Worm (Caenorhabditis elegans) whole organism, young adult: Measurements from ENCODE around the gene Y97E10AR.8.
"Not testable (repeated sequence)": the region's sequence is repeated elsewhere in the genome, so short reads cannot be mapped to it uniquely, and the experiment has no call there.

Experiments
- ama-1 ChIP-seq, 3 experiments: fragments of 150-350 bp in 1 of 3; sonication (generic microtip) in 2 of 3; optimal IDR thresholded peaks; 2 replicates each; lab custom pipeline; 2014 to 2018; ENCODE audit warnings: missing biosample characterization in 2 of 3, missing genetic modification characterization in 2 of 3, missing genetic modification reagents in 2 of 3
- pha-4 ChIP-seq: fragments of 150-350 bp; sonication (generic microtip); optimal IDR thresholded peaks from 2 replicates; lab custom pipeline; 2014; ENCODE audit warnings: missing biosample characterization, missing genetic modification reagents, missing genetic modification characterization
- unc-62 ChIP-seq: fragments of 150-350 bp; optimal IDR thresholded peaks from 2 replicates; lab custom pipeline; 2014; ENCODE audit warnings: missing biosample characterization, missing genetic modification reagents, missing genetic modification characterization

DNA sequence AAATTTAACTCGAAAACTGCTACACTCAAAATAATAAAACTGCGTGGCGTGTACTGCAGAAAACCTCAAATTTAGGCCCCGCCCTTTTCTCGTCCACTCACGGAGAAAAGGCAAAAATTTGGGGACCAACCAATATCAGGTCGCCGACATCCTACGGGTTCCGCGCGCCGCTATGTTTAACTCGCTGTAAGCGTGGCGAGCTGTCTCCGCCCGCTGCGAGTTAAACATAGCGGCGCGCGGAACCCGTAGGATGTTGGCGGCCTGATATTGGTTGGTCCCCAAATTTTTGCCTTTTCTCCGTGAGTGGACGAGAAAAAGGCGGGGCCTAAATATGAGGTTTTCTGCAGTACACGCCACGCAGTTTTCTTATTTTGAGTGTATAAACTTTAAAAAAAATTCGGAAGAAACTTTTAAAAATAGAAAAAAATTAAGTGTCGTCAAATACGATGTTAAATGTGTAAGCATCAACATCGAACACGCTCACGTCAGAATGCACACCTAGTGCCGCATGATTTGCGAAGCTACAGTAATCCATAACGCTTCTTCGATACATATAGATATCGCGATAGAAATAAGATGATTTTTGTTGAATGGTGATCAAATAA is 9.7 kb downstream of the Y97E10AR.8 start:
- not testable (repeated sequence) for TF ChIP-seq unc-62 (GFP tag; lab: Kevin White, UChicago); ama-1 (optimal IDR thresholded peaks at IDR 0.05; lab: Kevin White, UChicago); ama-1 (GFP tag; optimal IDR thresholded peaks at IDR 0.05; lab: Kevin White, UChicago); pha-4 (tag; lab: Kevin White, UChicago)
